Worm (Caenorhabditis elegans) whole organism, young adult: Measurements from ENCODE around the gene Y58A7A.1.
A peak's percentile ranks its signal among the peaks of the same experiment; 100 is the strongest.

Source experiments
- B0261.1 ChIP-seq: sonication (generic microtip); optimal IDR thresholded peaks from 2 replicates; lab custom pipeline; 2016; ENCODE audit warnings: mild to moderate bottlenecking, missing genetic modification characterization, moderate library complexity, missing compliant biosample characterization
- B0336.3 ChIP-seq: fragments of 200-800 bp; sonication (Bioruptor generic); IDR thresholded peaks from 2 replicates; pipeline ENCODE4 v1.3.6; 2022; ENCODE audit warnings: missing genetic modification characterization, missing compliant biosample characterization
- F10E7.11 ChIP-seq: sonication (generic microtip); optimal IDR thresholded peaks from 2 replicates; lab custom pipeline; 2017; ENCODE audit warnings: mild to moderate bottlenecking, missing genetic modification characterization, moderate library complexity, missing compliant biosample characterization
- F22D6.2 ChIP-seq: sonication (generic microtip); optimal IDR thresholded peaks from 2 replicates; lab custom pipeline; 2016; ENCODE audit warnings: mild to moderate bottlenecking, missing genetic modification characterization, missing compliant biosample characterization
- F23B12.7 ChIP-seq: sonication (generic microtip); optimal IDR thresholded peaks from 2 replicates; lab custom pipeline; 2017; ENCODE audit warnings: missing genetic modification characterization, mild to moderate bottlenecking, missing compliant biosample characterization, antibody characterized with exemption, moderate library complexity; ENCODE audit not compliant: insufficient read depth
- F52B5.7 ChIP-seq: sonication (generic microtip); optimal IDR thresholded peaks from 2 replicates; lab custom pipeline; 2016; ENCODE audit warnings: mild to moderate bottlenecking, missing genetic modification characterization, missing compliant biosample characterization
- K11D2.4 ChIP-seq: fragments of 200-800 bp; sonication (Bioruptor generic); IDR thresholded peaks from 2 replicates; pipeline ENCODE4 v1.3.6; 2022; ENCODE audit warnings: missing genetic modification reagents, missing genetic modification characterization, missing compliant biosample characterization
- K12H6.12 ChIP-seq: fragments of 200-800 bp; sonication (Bioruptor generic); optimal IDR thresholded peaks from 2 replicates; lab custom pipeline; 2018; ENCODE audit warnings: mild to moderate bottlenecking, missing genetic modification characterization, missing compliant biosample characterization
- Y53F4B.3 ChIP-seq: fragments of 200-800 bp; sonication (Bioruptor generic); IDR thresholded peaks from 2 replicates; pipeline ENCODE4 v1.3.6; 2022; ENCODE audit warnings: missing genetic modification reagents, missing genetic modification characterization, missing compliant biosample characterization
- athp-1 ChIP-seq: sonication (generic microtip); optimal IDR thresholded peaks from 2 replicates; lab custom pipeline; 2017; ENCODE audit warnings: mild to moderate bottlenecking, missing genetic modification characterization, missing compliant biosample characterization
- attf-5 ChIP-seq: fragments of 200-800 bp; sonication (Bioruptor generic); optimal IDR thresholded peaks from 2 replicates; lab custom pipeline; 2018; ENCODE audit warnings: mild to moderate bottlenecking, missing genetic modification characterization, missing compliant biosample characterization
- bed-1 ChIP-seq: fragments of 200-800 bp; sonication (Bioruptor generic); IDR thresholded peaks from 2 replicates; pipeline ENCODE4 v1.3.6; 2022; ENCODE audit warnings: missing genetic modification reagents, missing genetic modification characterization, missing compliant biosample characterization
- cebp-1 ChIP-seq, 2 experiments: fragments of 200-800 bp in 1 of 2; sonication (Bioruptor generic) in 1 of 2; sonication (generic microtip) in 1 of 2; IDR thresholded peaks in 1 of 2; optimal IDR thresholded peaks in 1 of 2; 2 replicates each; pipeline versions ENCODE4 v1.3.6 to Lab custom; 2017 to 2022; ENCODE audit warnings: missing compliant biosample characterization in 2 of 2, missing genetic modification characterization in 2 of 2, mild to moderate bottlenecking in 1 of 2, missing genetic modification reagents in 1 of 2, moderate library complexity in 1 of 2
- cebp-2 ChIP-seq: fragments of 200-800 bp; sonication (Bioruptor generic); IDR thresholded peaks from 2 replicates; pipeline ENCODE4 v1.3.6; 2022; ENCODE audit warnings: missing genetic modification characterization, missing compliant biosample characterization
- ceh-40 ChIP-seq: fragments of 200-800 bp; sonication (Bioruptor generic); IDR thresholded peaks from 2 replicates; pipeline ENCODE4 v1.3.6; 2022; ENCODE audit warnings: missing genetic modification characterization, missing compliant biosample characterization
- chd-7 ChIP-seq: sonication (generic microtip); optimal IDR thresholded peaks from 2 replicates; lab custom pipeline; 2016; ENCODE audit warnings: mild to moderate bottlenecking, missing genetic modification characterization, moderate library complexity, missing compliant biosample characterization
- die-1 ChIP-seq: sonication (generic microtip); optimal IDR thresholded peaks from 2 replicates; lab custom pipeline; 2016; ENCODE audit warnings: missing genotype, mild to moderate bottlenecking, missing genetic modification characterization, missing compliant biosample characterization
- dpff-1 ChIP-seq: sonication (generic microtip); optimal IDR thresholded peaks from 2 replicates; lab custom pipeline; 2017; ENCODE audit warnings: mild to moderate bottlenecking, missing genetic modification characterization, missing compliant biosample characterization
- dpl-1 ChIP-seq: fragments of 150-350 bp; optimal IDR thresholded peaks from 2 replicates; lab custom pipeline; 2014; ENCODE audit warnings: missing biosample characterization, missing genetic modification reagents, missing genetic modification characterization
- egrh-3 ChIP-seq: fragments of 200-800 bp; sonication (Bioruptor generic); IDR thresholded peaks from 2 replicates; pipeline ENCODE4 v1.3.6; 2022; ENCODE audit warnings: missing genetic modification reagents, missing genetic modification characterization, missing compliant biosample characterization
- fkh-3 ChIP-seq: sonication (generic microtip); optimal IDR thresholded peaks from 2 replicates; lab custom pipeline; 2016; ENCODE audit warnings: mild to moderate bottlenecking, missing genetic modification characterization, missing compliant biosample characterization
- hmg-1.2 ChIP-seq: fragments of 200-800 bp; sonication (Bioruptor generic); IDR thresholded peaks from 2 replicates; pipeline ENCODE4 v1.3.6; 2022; ENCODE audit warnings: missing genetic modification reagents, missing genetic modification characterization, missing compliant biosample characterization
- let-607 ChIP-seq, 2 experiments: fragments of 200-800 bp in 1 of 2; sonication (Bioruptor generic) in 1 of 2; sonication (generic microtip) in 1 of 2; optimal IDR thresholded peaks; 2 replicates each; lab custom pipeline; 2016 to 2018; ENCODE audit warnings: mild to moderate bottlenecking in 2 of 2, missing compliant biosample characterization in 2 of 2, missing genetic modification characterization in 2 of 2, moderate library complexity in 2 of 2, missing genotype in 1 of 2
- lin-26 ChIP-seq: fragments of 200-800 bp; sonication (Bioruptor generic); IDR thresholded peaks from 2 replicates; pipeline ENCODE4 v1.3.6; 2022; ENCODE audit warnings: missing genetic modification reagents, missing genetic modification characterization, missing compliant biosample characterization
- lin-40 ChIP-seq: sonication (generic microtip); optimal IDR thresholded peaks from 2 replicates; lab custom pipeline; 2016; ENCODE audit warnings: missing genetic modification characterization, mild to moderate bottlenecking, missing compliant biosample characterization, missing genotype, missing genetic modification reagents
- lin-54 ChIP-seq: fragments of 200-800 bp; sonication (Bioruptor generic); optimal IDR thresholded peaks from 2 replicates; lab custom pipeline; 2018; ENCODE audit warnings: mild to moderate bottlenecking, missing genetic modification characterization, missing compliant biosample characterization
- lir-1 ChIP-seq: fragments of 200-800 bp; sonication (Bioruptor generic); conservative IDR thresholded peaks from 2 replicates; pipeline ENCODE4 v1.3.6; 2022; ENCODE audit warnings: missing genetic modification reagents, missing genetic modification characterization, missing compliant biosample characterization
- nfya-2 ChIP-seq: fragments of 200-800 bp; sonication (Bioruptor generic); IDR thresholded peaks from 2 replicates; pipeline ENCODE4 v1.3.6; 2022; ENCODE audit warnings: missing genetic modification reagents, missing genetic modification characterization, missing compliant biosample characterization
- nfyb-1 ChIP-seq: fragments of 200-800 bp; sonication (Bioruptor generic); IDR thresholded peaks from 2 replicates; pipeline ENCODE4 v1.3.6; 2022; ENCODE audit warnings: missing genetic modification reagents, missing genetic modification characterization, missing compliant biosample characterization
- nhr-120 ChIP-seq: fragments of 200-800 bp; sonication (Bioruptor generic); IDR thresholded peaks from 2 replicates; pipeline ENCODE4 v1.3.6; 2022; ENCODE audit warnings: missing genetic modification characterization, missing compliant biosample characterization
- nhr-80 ChIP-seq: sonication (generic microtip); optimal IDR thresholded peaks from 2 replicates; lab custom pipeline; 2016; ENCODE audit warnings: missing genetic modification characterization, missing compliant biosample characterization
- rcor-1 ChIP-seq: fragments of 200-800 bp; sonication (Bioruptor generic); IDR thresholded peaks from 2 replicates; pipeline ENCODE4 v1.3.6; 2022; ENCODE audit warnings: missing genetic modification reagents, missing genetic modification characterization, missing compliant biosample characterization
- repo-1 ChIP-seq: sonication (generic microtip); optimal IDR thresholded peaks from 2 replicates; lab custom pipeline; 2017; ENCODE audit warnings: mild to moderate bottlenecking, missing genetic modification characterization, missing compliant biosample characterization
- tbx-9 ChIP-seq: sonication (generic microtip); optimal IDR thresholded peaks from 2 replicates; lab custom pipeline; 2016; ENCODE audit warnings: borderline replicate concordance, missing genetic modification characterization, inconsistent platforms, missing compliant biosample characterization
- xnd-1 ChIP-seq: sonication (generic microtip); optimal IDR thresholded peaks from 2 replicates; lab custom pipeline; 2016; ENCODE audit warnings: missing genotype, missing genetic modification reagents, missing genetic modification characterization, missing compliant biosample characterization
- zfh-2 ChIP-seq: fragments of 200-800 bp; sonication (Bioruptor generic); conservative IDR thresholded peaks from 2 replicates; pipeline ENCODE4 v1.3.6; 2022; ENCODE audit warnings: missing genetic modification reagents, missing genetic modification characterization, missing compliant biosample characterization
- ztf-26 ChIP-seq: sonication (generic microtip); optimal IDR thresholded peaks from 2 replicates; lab custom pipeline; 2017; ENCODE audit warnings: missing genetic modification characterization, missing compliant biosample characterization
- ztf-6 ChIP-seq: fragments of 200-800 bp; sonication (Bioruptor generic); IDR thresholded peaks from 2 replicates; pipeline ENCODE4 v1.3.6; 2022; ENCODE audit warnings: missing genetic modification reagents, missing genetic modification characterization, missing compliant biosample characterization

Y58A7A.1 gene

DNA sequence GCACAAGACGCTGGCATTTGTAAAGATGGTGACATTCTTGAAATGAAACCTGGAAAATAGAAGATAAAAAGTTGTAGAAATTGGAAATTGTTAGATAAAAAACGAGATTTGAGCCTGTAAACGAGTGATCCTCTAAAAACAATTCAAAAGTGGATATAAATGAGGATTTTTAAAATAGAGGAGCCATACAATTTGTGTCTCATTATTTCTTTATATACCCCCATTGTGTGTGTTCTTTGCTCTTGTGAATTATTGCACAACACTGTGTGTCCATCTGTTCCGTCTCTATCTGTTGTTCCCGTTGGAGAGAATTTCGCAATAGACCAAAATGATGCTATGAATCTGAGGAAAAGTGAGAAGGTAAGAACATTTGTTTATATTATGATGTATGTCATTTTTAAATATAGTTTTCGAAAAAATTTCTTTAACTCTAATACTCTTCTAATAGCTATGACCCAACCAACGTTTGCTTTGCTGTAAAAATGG is 17.6 kb upstream of the Y58A7A.1 start, which contains the start of gene Y58A7A.5:
TSS of gene Y58A7A.5 (minus strand) at position 51 of the 486 bp plus-strand sequence.
- TF ChIP-seq cebp-1 (GFP tag; IDR thresholded peaks at IDR 0.05; lab: Robert Waterston, UW) (peak; percentile 94), cebp-1 (tag; optimal IDR thresholded peaks at IDR 0.05; lab: Kevin White, UChicago) (peak; percentile 99), nhr-80 (tag; lab: Kevin White, UChicago) (peak; percentile 9), attf-5 (GFP tag; lab: Kevin White, UChicago) (peak; percentile 16), nhr-120 (GFP tag; lab: Robert Waterston, UW) (no peak)

DNA sequence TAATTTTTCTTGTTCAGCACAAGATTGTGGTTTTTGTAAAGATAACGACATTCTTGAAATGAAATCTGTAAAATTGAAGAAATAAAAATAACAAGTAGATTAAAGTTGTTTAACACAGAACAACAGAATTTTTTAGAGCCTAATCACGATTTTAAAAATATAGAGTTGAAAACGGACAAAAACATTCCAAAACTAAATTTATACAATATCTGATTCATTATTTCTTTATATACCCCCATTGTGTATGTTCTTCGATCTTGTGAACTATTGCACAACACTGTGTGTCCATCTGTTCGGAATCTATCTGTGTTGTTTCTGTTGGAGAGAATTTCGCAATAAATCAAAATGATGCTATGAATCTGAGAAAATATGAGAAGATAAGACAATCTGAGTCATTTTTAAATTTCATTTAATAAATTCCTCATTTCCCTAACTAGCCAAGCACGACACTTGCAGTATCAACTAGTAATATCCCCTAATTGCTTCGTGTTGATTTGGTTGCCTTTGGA is 15.7 kb upstream of the Y58A7A.1 start, which contains the start of gene Y58A7A.4:
TSS of gene Y58A7A.4 (minus strand) at position 51 of the 509 bp plus-strand sequence.
- TF ChIP-seq K11D2.4 (GFP tag; lab: Robert Waterston, UW), result no peak
- no peak for TF ChIP-seq nhr-120 (GFP tag; lab: Robert Waterston, UW)
- peak; percentile 68; the same call in 1 of the 2 replicates for TF ChIP-seq cebp-1 (GFP tag; IDR thresholded peaks at IDR 0.05; lab: Robert Waterston, UW)
- peak; percentile 90 for TF ChIP-seq cebp-1 (tag; optimal IDR thresholded peaks at IDR 0.05; lab: Kevin White, UChicago)
- no peak for TF ChIP-seq dpl-1 (GFP tag; lab: Kevin White, UChicago)
- TF ChIP-seq F22D6.2, result no peak

DNA sequence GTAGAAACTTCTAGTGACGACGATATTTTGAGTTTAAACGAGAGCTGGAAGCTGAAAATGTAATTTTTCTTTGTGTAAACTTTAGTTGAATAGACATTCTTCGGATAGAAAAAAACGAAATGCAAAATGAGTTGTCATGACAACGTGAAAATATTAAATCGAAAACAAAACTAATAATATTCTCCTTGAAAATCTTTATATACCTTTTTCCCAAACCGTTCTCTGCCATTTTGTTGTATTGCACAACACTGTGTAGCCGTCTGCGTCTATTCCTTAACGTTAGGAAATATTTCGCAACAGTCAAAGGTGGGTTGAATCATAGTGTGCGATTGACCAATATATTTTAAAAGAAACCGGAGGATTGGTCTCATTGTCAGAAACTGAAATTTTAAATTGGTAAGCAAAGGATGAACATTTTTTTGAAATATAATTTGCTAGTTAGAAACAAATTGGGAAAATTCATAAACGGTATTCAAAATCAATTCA is 11.6 kb upstream of the Y58A7A.1 start, which contains the start of gene Y58A7A.3:
TSS of gene Y58A7A.3 (minus strand) at position 51 of the 486 bp plus-strand sequence.
- TF ChIP-seq lin-26 (GFP tag; lab: Robert Waterston, UW), result no peak
- TF ChIP-seq lin-54, result peak; percentile 12
- TF ChIP-seq dpff-1 (tag; lab: Kevin White, UChicago), result no peak
- no peak for TF ChIP-seq Y53F4B.3
- TF ChIP-seq bed-1 (GFP tag; lab: Robert Waterston, UW), result no peak
- TF ChIP-seq K12H6.12 (tag; lab: Kevin White, UChicago), result peak; percentile 6
- TF ChIP-seq fkh-3 (tag; lab: Kevin White, UChicago), result no peak
- peak; percentile 69 for TF ChIP-seq nhr-80 (tag; lab: Kevin White, UChicago)
- TF ChIP-seq attf-5 (GFP tag; lab: Kevin White, UChicago), result peak; percentile 88
- TF ChIP-seq hmg-1.2 (GFP tag; lab: Robert Waterston, UW), result peak; percentile 72; the same call in 1 of the 2 replicates
- no peak for TF ChIP-seq nhr-120 (GFP tag; lab: Robert Waterston, UW)
- no peak for TF ChIP-seq ztf-26 (tag; lab: Kevin White, UChicago)
- TF ChIP-seq ztf-6 (GFP tag; lab: Robert Waterston, UW), result no peak
- peak; percentile 8 for TF ChIP-seq lin-40 (tag; lab: Kevin White, UChicago)
- TF ChIP-seq cebp-2 (GFP tag; lab: Robert Waterston, UW), result no peak
- TF ChIP-seq cebp-1 (GFP tag; IDR thresholded peaks at IDR 0.05; lab: Robert Waterston, UW), result peak; percentile 99
- TF ChIP-seq cebp-1 (tag; optimal IDR thresholded peaks at IDR 0.05; lab: Kevin White, UChicago), result peak; percentile 99
- no peak for TF ChIP-seq repo-1 (tag; lab: Kevin White, UChicago)
- no peak for TF ChIP-seq rcor-1 (GFP tag; lab: Robert Waterston, UW)
- TF ChIP-seq nfyb-1 (GFP tag; lab: Robert Waterston, UW), result no peak
- TF ChIP-seq let-607 (tag; optimal IDR thresholded peaks at IDR 0.05; lab: Kevin White, UChicago), result no peak
- TF ChIP-seq athp-1, result no peak

DNA sequence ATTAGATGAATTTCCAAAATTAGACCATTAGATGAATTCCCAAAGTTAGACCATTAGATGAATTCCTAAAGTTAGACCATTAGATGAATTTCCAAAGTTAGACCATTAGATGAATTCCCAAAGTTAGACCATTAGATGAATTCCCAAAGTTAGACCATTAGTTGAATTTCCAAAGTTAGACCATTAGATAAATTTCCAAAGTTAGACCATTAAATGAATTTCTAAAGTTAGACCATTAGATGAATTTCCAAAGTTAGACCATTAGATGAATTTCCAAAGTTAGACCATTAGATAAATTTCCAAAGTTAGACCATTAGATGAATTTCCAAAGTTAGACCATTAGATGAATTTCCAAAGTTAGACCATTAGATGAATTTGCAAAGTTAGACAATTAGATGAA is 6.0 kb upstream of the Y58A7A.1 start:
- TF ChIP-seq egrh-3 (GFP tag; lab: Robert Waterston, UW), result peak; percentile 83

DNA sequence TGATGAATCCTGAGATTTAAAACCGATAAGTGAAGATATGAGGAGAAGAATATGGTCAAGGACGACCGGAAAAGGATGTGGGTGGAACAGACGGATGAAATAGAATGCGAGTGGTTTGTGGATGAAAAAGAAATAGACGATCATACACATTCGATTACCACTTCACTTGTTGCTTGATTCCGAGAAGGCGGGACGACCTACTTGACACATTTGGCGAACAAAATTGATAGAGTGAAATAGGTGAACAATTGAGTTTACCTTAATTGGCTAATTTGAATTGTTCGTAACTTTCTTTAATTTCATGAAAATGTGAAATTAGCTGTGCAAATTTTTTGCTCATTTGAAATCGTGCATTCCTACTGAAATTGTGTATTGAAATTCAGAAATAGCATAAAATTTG is 2.7 kb upstream of the Y58A7A.1 start, which contains the start of gene Y58A7A.2:
TSS of gene Y58A7A.2 (minus strand) at position 101 of the 400 bp plus-strand sequence.
- no peak for TF ChIP-seq ceh-40 (GFP tag; lab: Robert Waterston, UW)
- no peak for TF ChIP-seq die-1 (tag; lab: Kevin White, UChicago)
- TF ChIP-seq nfya-2 (GFP tag; lab: Robert Waterston, UW), result no peak
- TF ChIP-seq chd-7, result no peak
- TF ChIP-seq bed-1 (GFP tag; lab: Robert Waterston, UW), result no peak
- no peak for TF ChIP-seq B0261.1
- no peak for TF ChIP-seq lin-54
- TF ChIP-seq F52B5.7 (tag; lab: Kevin White, UChicago), result no peak
- no peak for TF ChIP-seq lir-1
- TF ChIP-seq B0336.3 (GFP tag; lab: Robert Waterston, UW), result no peak
- TF ChIP-seq F10E7.11, result no peak
- no peak for TF ChIP-seq egrh-3 (GFP tag; lab: Robert Waterston, UW)
- TF ChIP-seq zfh-2 (GFP tag; lab: Robert Waterston, UW), result no peak
- TF ChIP-seq athp-1, result no peak
- no peak for TF ChIP-seq cebp-1 (GFP tag; IDR thresholded peaks at IDR 0.05; lab: Robert Waterston, UW)
- TF ChIP-seq cebp-1 (tag; optimal IDR thresholded peaks at IDR 0.05; lab: Kevin White, UChicago), result no peak
- no peak for TF ChIP-seq xnd-1 (tag; lab: Kevin White, UChicago)
- TF ChIP-seq rcor-1 (GFP tag; lab: Robert Waterston, UW), result no peak
- TF ChIP-seq tbx-9 (tag; lab: Kevin White, UChicago), result no peak
- TF ChIP-seq F23B12.7 (tag; lab: Kevin White, UChicago), result no peak
